Worm (Caenorhabditis elegans) whole organism, late embryonic: ENCODE results near the gene R11.4.

Experiments used
- ceh-48 ChIP-seq: sonication (generic microtip); optimal IDR thresholded peaks from 2 replicates; lab custom pipeline; 2016; ENCODE audit warnings: missing genetic modification characterization, inconsistent platforms, missing compliant biosample characterization
- ceh-9 ChIP-seq: sonication (generic microtip); optimal IDR thresholded peaks from 2 replicates; lab custom pipeline; 2016; ENCODE audit warnings: mild to moderate bottlenecking, missing genetic modification characterization, inconsistent platforms, missing compliant biosample characterization
- dve-1 ChIP-seq: sonication (generic microtip); optimal IDR thresholded peaks from 2 replicates; lab custom pipeline; 2017; ENCODE audit warnings: antibody characterized with exemption, mild to moderate bottlenecking, missing genetic modification characterization, missing compliant biosample characterization
- eyg-1 ChIP-seq: sonication (generic microtip); optimal IDR thresholded peaks from 2 replicates; lab custom pipeline; 2016; ENCODE audit warnings: missing genotype, missing genetic modification characterization, missing compliant biosample characterization
- lin-11 ChIP-seq: fragments of 200-800 bp; sonication (Bioruptor generic); optimal IDR thresholded peaks from 2 replicates; lab custom pipeline; 2018; ENCODE audit warnings: mild to moderate bottlenecking, missing genetic modification characterization, missing compliant biosample characterization
- npax-4 ChIP-seq: sonication (generic microtip); optimal IDR thresholded peaks from 2 replicates; lab custom pipeline; 2016; ENCODE audit warnings: missing genetic modification characterization, missing compliant biosample characterization
- pha-4 ChIP-seq: fragments of 150-350 bp; optimal IDR thresholded peaks from 2 replicates; lab custom pipeline; 2018; ENCODE audit warnings: missing biosample characterization, missing genetic modification reagents, missing genetic modification characterization
- tbx-2 ChIP-seq: sonication (generic microtip); optimal IDR thresholded peaks from 2 replicates; lab custom pipeline; 2016; ENCODE audit warnings: missing genetic modification characterization, missing compliant biosample characterization
- ttx-3 ChIP-seq: sonication (generic microtip); optimal IDR thresholded peaks from 2 replicates; lab custom pipeline; 2016; ENCODE audit warnings: missing genetic modification reagents, missing genetic modification characterization, missing compliant biosample characterization
- unc-42 ChIP-seq: sonication (generic microtip); optimal IDR thresholded peaks from 2 replicates; lab custom pipeline; 2016; ENCODE audit warnings: missing genotype, missing genetic modification characterization, missing compliant biosample characterization

DNA sequence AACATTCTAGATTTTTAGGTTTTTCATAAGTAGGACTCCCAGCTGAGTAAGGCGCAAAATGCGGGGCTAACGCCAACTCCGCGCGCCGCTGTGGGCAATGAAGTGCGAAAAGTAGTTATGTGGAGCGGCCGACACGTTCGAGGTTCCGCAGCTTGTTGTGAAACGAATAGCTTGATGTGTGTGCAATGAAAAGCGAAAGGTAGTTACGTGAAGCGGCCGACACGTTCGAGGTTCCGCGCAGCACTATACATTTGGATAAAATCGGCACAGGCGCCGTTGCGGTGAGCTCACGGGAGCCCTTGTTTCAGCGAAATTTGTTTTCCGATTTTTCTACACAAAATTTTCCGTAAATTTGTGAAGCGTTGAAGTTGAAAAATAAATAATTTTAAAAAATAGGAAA, 43.4 kb downstream of the R11.4 start:
- TF ChIP-seq ceh-48, result no peak
- TF ChIP-seq npax-4 (tag; lab: Kevin White, UChicago), result no peak
- no peak for TF ChIP-seq tbx-2 (tag; lab: Kevin White, UChicago)
- no peak for TF ChIP-seq eyg-1
- no peak for TF ChIP-seq ttx-3 (tag; lab: Kevin White, UChicago)
- no peak for TF ChIP-seq unc-42 (tag; lab: Kevin White, UChicago)
- no peak for TF ChIP-seq ceh-9 (tag; lab: Kevin White, UChicago)
- TF ChIP-seq lin-11 (tag; lab: Kevin White, UChicago), result no peak
- TF ChIP-seq pha-4 (tag; lab: Kevin White, UChicago), result no peak
- no peak for TF ChIP-seq dve-1 (tag; lab: Kevin White, UChicago)
